Worm (Caenorhabditis elegans): ENCODE data around the gene snap-29.

The snap-29 gene

ce11 chrIII:8775953-8776352, at the start of gene snap-29:
Gene snap-29 (plus strand): TSS chrIII:8776253.
- TF ChIP-seq F49E8.2 (tag; optimal IDR thresholded peaks at IDR 0.05; ENCODE audit: borderline replicate concordance) (no peak), fos-1 (tag; optimal IDR thresholded peaks at IDR 0.05) (no peak), dmd-9 (GFP tag; IDR thresholded peaks at IDR 0.05) (no peak), sdz-12 (GFP tag; optimal IDR thresholded peaks at IDR 0.05) (no peak), fkh-10 (GFP tag; optimal IDR thresholded peaks at IDR 0.05) (no peak), ctbp-1 (GFP tag; IDR thresholded peaks at IDR 0.05) (no peak), hlh-11 (tag; optimal IDR thresholded peaks at IDR 0.05) (no peak), madf-9 (GFP tag; conservative IDR thresholded peaks at IDR 0.05) (no peak), daf-19 (GFP tag; conservative IDR thresholded peaks at IDR 0.05) (no peak), lin-15B (tag; optimal IDR thresholded peaks at IDR 0.05) (no peak), aly-2 (tag; optimal IDR thresholded peaks at IDR 0.05) (no peak), dmd-6 (GFP tag; IDR thresholded peaks at IDR 0.05) (no peak), egl-43 (GFP tag; IDR thresholded peaks at IDR 0.05) (no peak)

ce11 chrIII:8731310-8731709, 44.7 kb upstream of the snap-29 start, which contains the start of gene ZK370.4:
Gene ZK370.4 (minus strand): TSS chrIII:8731410.
- TF ChIP-seq aha-1 (tag) (peak; percentile 89), pqm-1 (tag; optimal IDR thresholded peaks at IDR 0.05) (no peak)

DNA sequence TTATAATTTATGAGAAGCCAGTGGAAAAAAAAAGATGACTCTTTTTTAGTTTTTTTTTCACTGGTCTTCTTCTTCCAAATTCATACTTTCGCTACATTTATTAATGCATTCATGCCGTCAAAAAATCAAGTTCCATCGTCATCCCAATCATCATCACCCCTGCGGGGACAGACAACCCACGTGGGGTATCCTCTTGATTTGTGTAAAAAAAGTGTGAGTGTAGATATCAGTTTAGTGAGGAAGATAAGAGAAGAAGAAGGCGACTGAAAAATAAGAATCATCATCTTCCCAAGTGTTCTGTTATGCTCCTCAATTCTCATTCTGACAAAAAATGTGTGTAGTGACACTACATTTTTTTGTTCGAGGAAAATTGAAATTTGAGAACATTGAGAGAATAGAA, 44.1 kb upstream of the snap-29 start:
- TF ChIP-seq ceh-20 (GFP tag; IDR thresholded peaks at IDR 0.05) (no peak), tra-1 (GFP tag; IDR thresholded peaks at IDR 0.05) (peak; percentile 32; the same call in 1 of the 2 replicates), nhr-76 (tag; optimal IDR thresholded peaks at IDR 0.05) (no peak), nhr-48 (tag; optimal IDR thresholded peaks at IDR 0.05) (peak; percentile 19), nhr-28 (tag; optimal IDR thresholded peaks at IDR 0.05) (peak; percentile 64), mdl-1 (tag; optimal IDR thresholded peaks at IDR 0.05) (peak; percentile 56 to 84), cey-2 (tag; optimal IDR thresholded peaks at IDR 0.05; ENCODE audit: borderline replicate concordance, insufficient read depth) (peak; percentile 37), daf-16 (GFP tag; optimal IDR thresholded peaks at IDR 0.05) (no peak), daf-16 (tag; optimal IDR thresholded peaks at IDR 0.05) (no peak), hlh-30 (tag; optimal IDR thresholded peaks at IDR 0.05; ENCODE audit: insufficient read depth) (peak; percentile 82), zag-1 (tag; optimal IDR thresholded peaks at IDR 0.05) (no peak), gei-8 (GFP tag; optimal IDR thresholded peaks at IDR 0.05) (no peak), unc-62 (GFP tag; optimal IDR thresholded peaks at IDR 0.05 in 1 of 2) (peak in 1 of 2 experiments; percentile 94), unc-62 (tag; optimal IDR thresholded peaks at IDR 0.05) (no peak), zfp-2 (tag; optimal IDR thresholded peaks at IDR 0.05) (no peak), ceh-28 (tag; optimal IDR thresholded peaks at IDR 0.05) (no peak), unc-39 (tag; optimal IDR thresholded peaks at IDR 0.05) (no peak), ztf-11 (tag; optimal IDR thresholded peaks at IDR 0.05) (no peak), daf-8 (GFP tag; IDR thresholded peaks at IDR 0.05) (no peak), mxl-3 (GFP tag; optimal IDR thresholded peaks at IDR 0.05) (peak; percentile 91), duxl-1 (tag; optimal IDR thresholded peaks at IDR 0.05; ENCODE audit: poor library complexity) (no peak), jun-1 (tag; optimal IDR thresholded peaks at IDR 0.05) (no peak), ztf-7 (tag; optimal IDR thresholded peaks at IDR 0.05) (no peak), rbr-2 (tag; optimal IDR thresholded peaks at IDR 0.05) (no peak), php-3 (GFP tag; IDR thresholded peaks at IDR 0.05) (no peak), lsy-2 (tag; optimal IDR thresholded peaks at IDR 0.05) (peak in 1 of 2 experiments; percentile 23), madf-9 (GFP tag; conservative IDR thresholded peaks at IDR 0.05) (0 out of 2 replicates have a peak, but pooled peaks have one; percentile 2), nhr-102 (tag; optimal IDR thresholded peaks at IDR 0.05) (no peak), Y48G9A.11 (GFP tag; IDR thresholded peaks at IDR 0.05) (no peak), hlh-11 (tag; optimal IDR thresholded peaks at IDR 0.05) (peak; percentile 62), ceh-82 (tag; optimal IDR thresholded peaks at IDR 0.05) (no peak), ctbp-1 (GFP tag; IDR thresholded peaks at IDR 0.05) (peak; percentile 35; the same call in 1 of the 2 replicates), egl-43 (GFP tag; IDR thresholded peaks at IDR 0.05) (no peak), F26F4.8 (GFP tag; conservative IDR thresholded peaks at IDR 0.05) (no peak), lim-7 (GFP tag; IDR thresholded peaks at IDR 0.05) (no peak), mes-2 (tag; optimal IDR thresholded peaks at IDR 0.05; ENCODE audit: poor library complexity, severe bottlenecking) (peak; percentile 19), nhr-77 (tag; optimal IDR thresholded peaks at IDR 0.05) (no peak), snpc-4 (tag; optimal IDR thresholded peaks at IDR 0.05) (no peak), lin-15B (tag; optimal IDR thresholded peaks at IDR 0.05) (no peak)
